Fruit fly (Drosophila melanogaster): ENCODE measurements around the gene HINT1.

DNA sequence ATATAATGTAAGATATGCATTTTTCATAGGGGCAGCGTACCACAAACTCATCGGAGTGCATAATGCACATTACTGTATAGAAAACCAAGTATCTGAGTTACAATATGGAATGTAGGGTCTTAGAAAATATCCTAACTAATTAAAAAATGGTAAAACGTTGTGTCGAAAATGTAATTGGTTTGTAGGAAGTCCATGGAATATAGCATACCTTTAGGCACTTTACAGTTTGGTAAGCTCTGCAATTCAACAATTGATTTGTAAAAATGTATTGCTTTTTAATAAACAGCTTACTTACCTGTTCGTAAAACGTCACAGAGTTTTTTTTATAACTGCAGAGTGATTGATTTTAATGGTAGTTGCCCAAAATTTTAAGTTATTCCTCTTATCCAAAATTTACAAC lies 42.2 kb downstream of the HINT1 start, which contains the start of gene CG2964:
- no peak for TF ChIP-seq psq (optimal IDR thresholded peaks at IDR 0.05)
- no peak for TF ChIP-seq pan (optimal IDR thresholded peaks at IDR 0.05)
- TF ChIP-seq CG8478 (optimal IDR thresholded peaks at IDR 0.05), result no peak
- TF ChIP-seq usp (GFP tag; optimal IDR thresholded peaks at IDR 0.05), result no peak
- no peak for TF ChIP-seq Dll (optimal IDR thresholded peaks at IDR 0.05)
- no peak for TF ChIP-seq EcR (GFP tag; optimal IDR thresholded peaks at IDR 0.05)
